Worm (Caenorhabditis elegans) whole organism, midembryonic: ENCODE measurements around the gene ZK105.11.

Source experiments
- T22C8.4 ChIP-seq: fragments of 200-800 bp; sonication (Bioruptor generic); IDR thresholded peaks from 2 replicates; pipeline ENCODE4 v1.3.6; 2022; ENCODE audit warnings: missing genetic modification characterization, missing compliant biosample characterization
- cog-1 ChIP-seq: sonication (generic microtip); optimal IDR thresholded peaks from 2 replicates; lab custom pipeline; 2016; ENCODE audit warnings: missing genetic modification characterization, missing compliant biosample characterization
- flt-1 ChIP-seq: fragments of 200-800 bp; sonication (Bioruptor generic); IDR thresholded peaks from 2 replicates; pipeline ENCODE4 v1.3.6; 2022; ENCODE audit warnings: missing genetic modification characterization, missing compliant biosample characterization
- klf-2 ChIP-seq: fragments of 200-800 bp; sonication (Bioruptor generic); conservative IDR thresholded peaks from 2 replicates; pipeline ENCODE4 v1.3.6; 2022; ENCODE audit warnings: missing genetic modification reagents, missing genetic modification characterization, missing compliant biosample characterization
- med-1 ChIP-seq: sonication (generic microtip); optimal IDR thresholded peaks from 2 replicates; lab custom pipeline; 2017; ENCODE audit warnings: missing genetic modification characterization, mild to moderate bottlenecking, missing compliant biosample characterization, antibody characterized with exemption, missing genetic modification reagents; ENCODE audit not compliant: insufficient read depth
- ref-1 ChIP-seq: fragments of 200-800 bp; sonication (Bioruptor generic); conservative IDR thresholded peaks from 2 replicates; pipeline ENCODE4 v1.3.6; 2022; ENCODE audit warnings: missing genetic modification reagents, missing genetic modification characterization, missing compliant biosample characterization
- tab-1 ChIP-seq: fragments of 200-800 bp; sonication (Bioruptor generic); IDR thresholded peaks from 2 replicates; pipeline ENCODE4 v1.3.6; 2022; ENCODE audit warnings: missing genetic modification characterization, missing compliant biosample characterization
- ztf-23 ChIP-seq: fragments of 200-800 bp; sonication (Bioruptor generic); IDR thresholded peaks from 2 replicates; pipeline ENCODE4 v1.3.6; 2022; ENCODE audit warnings: missing genetic modification reagents, missing genetic modification characterization, missing compliant biosample characterization
- ztf-29 ChIP-seq: fragments of 200-800 bp; sonication (Bioruptor generic); IDR thresholded peaks from 2 replicates; pipeline ENCODE4 v1.3.6; 2022; ENCODE audit warnings: missing genetic modification reagents, missing genetic modification characterization, missing compliant biosample characterization

- TF ChIP-seq med-1 (GFP tag; lab: Kevin White, UChicago) (no peak), ref-1 (GFP tag; lab: Robert Waterston, UW) (no peak), klf-2 (GFP tag; lab: Robert Waterston, UW) (no peak), flt-1 (GFP tag; lab: Robert Waterston, UW) (peak; percentile 41; the same call in 1 of the 2 replicates), tab-1 (no peak), T22C8.4 (GFP tag; lab: Robert Waterston, UW) (no peak), ztf-29 (GFP tag; lab: Robert Waterston, UW) (no peak), cog-1 (tag; lab: Kevin White, UChicago) (peak; percentile 42), ztf-23 (GFP tag; lab: Robert Waterston, UW) (peak; percentile 62)
These were observed 26.5 kb upstream of the ZK105.11 start, which contains the start of gene clic-1 for ce11 chrV:7734909-7735308.
